Worm (Caenorhabditis elegans) whole organism, midembryonic: ENCODE results near the gene F40D4.12.

Experiments
- T22C8.4 ChIP-seq: fragments of 200-800 bp; sonication (Bioruptor generic); IDR thresholded peaks from 2 replicates; pipeline ENCODE4 v1.3.6; 2022; ENCODE audit warnings: missing genetic modification characterization, missing compliant biosample characterization
- cog-1 ChIP-seq: sonication (generic microtip); optimal IDR thresholded peaks from 2 replicates; lab custom pipeline; 2016; ENCODE audit warnings: missing genetic modification characterization, missing compliant biosample characterization
- flt-1 ChIP-seq: fragments of 200-800 bp; sonication (Bioruptor generic); IDR thresholded peaks from 2 replicates; pipeline ENCODE4 v1.3.6; 2022; ENCODE audit warnings: missing genetic modification characterization, missing compliant biosample characterization
- klf-2 ChIP-seq: fragments of 200-800 bp; sonication (Bioruptor generic); conservative IDR thresholded peaks from 2 replicates; pipeline ENCODE4 v1.3.6; 2022; ENCODE audit warnings: missing genetic modification reagents, missing genetic modification characterization, missing compliant biosample characterization
- med-1 ChIP-seq: sonication (generic microtip); optimal IDR thresholded peaks from 2 replicates; lab custom pipeline; 2017; ENCODE audit warnings: missing genetic modification characterization, mild to moderate bottlenecking, missing compliant biosample characterization, antibody characterized with exemption, missing genetic modification reagents; ENCODE audit not compliant: insufficient read depth
- ref-1 ChIP-seq: fragments of 200-800 bp; sonication (Bioruptor generic); conservative IDR thresholded peaks from 2 replicates; pipeline ENCODE4 v1.3.6; 2022; ENCODE audit warnings: missing genetic modification reagents, missing genetic modification characterization, missing compliant biosample characterization
- tab-1 ChIP-seq: fragments of 200-800 bp; sonication (Bioruptor generic); IDR thresholded peaks from 2 replicates; pipeline ENCODE4 v1.3.6; 2022; ENCODE audit warnings: missing genetic modification characterization, missing compliant biosample characterization
- ztf-23 ChIP-seq: fragments of 200-800 bp; sonication (Bioruptor generic); IDR thresholded peaks from 2 replicates; pipeline ENCODE4 v1.3.6; 2022; ENCODE audit warnings: missing genetic modification reagents, missing genetic modification characterization, missing compliant biosample characterization
- ztf-29 ChIP-seq: fragments of 200-800 bp; sonication (Bioruptor generic); IDR thresholded peaks from 2 replicates; pipeline ENCODE4 v1.3.6; 2022; ENCODE audit warnings: missing genetic modification reagents, missing genetic modification characterization, missing compliant biosample characterization

The F40D4.12 gene

DNA sequence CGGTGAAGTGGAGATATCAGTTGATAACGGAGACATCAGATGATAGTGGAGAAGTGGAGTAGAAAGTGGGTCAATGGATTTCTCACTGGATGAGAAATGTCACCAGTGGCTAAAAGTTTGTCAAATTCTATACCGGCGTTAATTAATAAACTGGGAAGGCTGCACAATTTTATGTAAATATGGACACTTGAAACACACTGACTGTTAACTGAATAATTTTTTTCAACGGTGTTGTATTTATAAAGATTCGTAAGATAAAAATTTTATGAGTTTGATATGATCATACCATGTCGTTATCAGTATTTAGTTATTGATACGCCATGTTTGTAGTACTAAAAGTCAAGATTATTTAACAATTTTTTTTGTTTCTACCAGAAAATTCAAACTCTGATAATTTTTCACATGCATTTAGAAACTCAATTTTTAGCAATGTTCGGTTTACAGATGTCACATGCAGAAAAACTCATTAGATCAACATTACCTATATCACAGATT is at the start of gene F40D4.12:
Gene F40D4.12, plus strand, starts transcription at position 445 of the 495 bp plus-strand sequence.
- TF ChIP-seq klf-2 (no peak), T22C8.4 (GFP tag; lab: Robert Waterston, UW) (no peak), ztf-29 (GFP tag; lab: Robert Waterston, UW) (no peak), flt-1 (no peak), med-1 (GFP tag; lab: Kevin White, UChicago) (no peak), tab-1 (GFP tag; lab: Robert Waterston, UW) (no peak), ztf-23 (no peak), ref-1 (no peak), cog-1 (tag; lab: Kevin White, UChicago) (no peak)

DNA sequence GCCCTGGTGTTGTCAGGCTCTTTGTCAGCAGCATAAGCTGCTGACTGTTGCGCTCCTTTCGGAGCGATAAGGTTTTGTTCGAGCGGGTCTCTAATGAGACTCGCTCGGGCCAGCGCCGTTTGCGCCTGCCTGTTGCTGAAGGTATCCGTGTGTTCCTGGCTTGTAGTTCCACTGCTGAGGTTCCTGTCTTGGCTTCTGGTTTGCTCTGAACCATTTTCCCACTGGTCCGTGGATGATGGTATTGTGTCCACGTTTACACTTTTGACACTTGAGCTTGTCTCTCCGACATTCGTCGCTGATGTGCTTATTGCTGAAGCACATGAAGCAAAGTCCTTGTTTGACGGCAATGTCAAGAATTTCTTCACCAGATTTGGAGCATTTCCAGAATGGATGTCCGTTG is 8.4 kb upstream of the F40D4.12 start:
- no peak for TF ChIP-seq ztf-23
- TF ChIP-seq T22C8.4 (GFP tag; lab: Robert Waterston, UW), result no peak
- TF ChIP-seq cog-1 (tag; lab: Kevin White, UChicago), result no peak
- no peak for TF ChIP-seq flt-1
- no peak for TF ChIP-seq ztf-29 (GFP tag; lab: Robert Waterston, UW)
- no peak for TF ChIP-seq ref-1
- TF ChIP-seq tab-1 (GFP tag; lab: Robert Waterston, UW), result no peak
- no peak for TF ChIP-seq klf-2
- no peak for TF ChIP-seq med-1 (GFP tag; lab: Kevin White, UChicago)

DNA sequence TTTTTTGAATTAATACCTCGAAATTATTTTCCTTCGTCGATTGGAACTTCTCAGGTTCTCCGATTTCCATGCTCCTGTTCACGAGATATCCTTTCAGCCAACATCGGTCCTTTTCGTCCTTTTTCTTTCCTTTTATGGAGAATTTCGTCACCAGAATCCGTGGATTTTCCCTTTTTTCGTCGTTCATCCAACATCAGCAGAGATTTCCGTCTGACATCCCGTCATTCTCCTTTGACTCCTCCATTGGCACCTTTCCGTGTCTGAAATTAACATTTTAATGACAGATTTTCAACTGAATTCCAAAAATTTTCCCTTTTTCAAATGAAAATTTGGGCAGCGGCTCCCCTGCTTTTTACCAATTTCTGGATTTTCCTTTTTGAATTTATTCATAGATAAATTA is 4.7 kb upstream of the F40D4.12 start:
- TF ChIP-seq cog-1 (tag; lab: Kevin White, UChicago) (no peak), tab-1 (GFP tag; lab: Robert Waterston, UW) (no peak), med-1 (GFP tag; lab: Kevin White, UChicago) (no peak), ztf-29 (GFP tag; lab: Robert Waterston, UW) (no peak), T22C8.4 (GFP tag; lab: Robert Waterston, UW) (no peak), flt-1 (no peak), klf-2 (no peak), ztf-23 (no peak), ref-1 (no peak)

DNA sequence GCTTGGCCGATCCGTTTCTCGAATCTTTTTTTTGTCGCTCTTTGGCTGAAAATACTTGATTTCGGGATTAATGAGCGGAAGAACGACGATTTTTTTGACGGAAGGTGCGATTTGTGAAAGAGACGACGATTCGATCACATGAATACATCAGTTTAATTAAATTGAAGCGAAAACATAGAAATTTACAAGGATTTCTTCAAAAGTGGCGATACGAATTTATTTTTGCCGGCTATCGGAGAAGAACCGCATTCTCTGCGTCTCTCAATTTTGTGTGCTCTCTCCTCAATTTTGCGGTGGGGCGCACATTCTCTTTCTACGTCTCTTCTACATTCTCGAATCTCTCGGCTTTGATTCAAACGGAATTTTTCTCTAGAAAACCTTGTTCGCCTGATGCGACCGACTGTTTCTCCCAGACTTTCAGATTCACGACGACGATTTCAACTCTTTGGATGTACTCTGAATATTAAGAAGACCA is 4.3 kb upstream of the F40D4.12 start, which contains the start of gene F40D4.17:
Gene F40D4.17, minus strand, starts transcription at position 51 of the 475 bp plus-strand sequence.
- TF ChIP-seq klf-2 (no peak), ztf-29 (GFP tag; lab: Robert Waterston, UW) (no peak), tab-1 (GFP tag; lab: Robert Waterston, UW) (no peak), T22C8.4 (GFP tag; lab: Robert Waterston, UW) (no peak), ref-1 (no peak), med-1 (GFP tag; lab: Kevin White, UChicago) (no peak), flt-1 (no peak), ztf-23 (no peak), cog-1 (tag; lab: Kevin White, UChicago) (no peak)

DNA sequence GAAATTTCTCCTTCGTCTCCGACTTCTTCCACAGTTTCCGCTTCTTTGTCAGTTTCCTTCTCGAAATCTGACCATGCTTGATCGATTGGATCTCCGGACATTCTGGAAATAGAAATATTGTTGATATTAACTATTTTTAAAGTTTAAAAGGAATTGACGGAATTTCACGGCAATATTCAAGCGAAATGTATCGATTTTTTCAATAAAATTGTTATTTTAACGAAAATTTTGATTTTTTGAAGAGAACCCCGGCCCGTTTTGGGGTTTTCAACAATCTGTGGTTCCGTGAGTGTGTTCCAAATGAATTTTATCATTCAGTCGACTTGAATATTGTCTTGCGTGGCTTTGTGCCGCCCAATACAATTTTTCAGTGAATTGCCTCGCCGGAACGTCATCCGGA is 2.5 kb upstream of the F40D4.12 start, which contains the start of gene F40D4.13:
Gene F40D4.13, minus strand, starts transcription at position 101 of the 400 bp plus-strand sequence.
- TF ChIP-seq ref-1 (no peak), flt-1 (no peak), ztf-23 (no peak), cog-1 (tag; lab: Kevin White, UChicago) (no peak), T22C8.4 (GFP tag; lab: Robert Waterston, UW) (no peak), tab-1 (GFP tag; lab: Robert Waterston, UW) (no peak), ztf-29 (GFP tag; lab: Robert Waterston, UW) (no peak), med-1 (GFP tag; lab: Kevin White, UChicago) (no peak), klf-2 (no peak)

DNA sequence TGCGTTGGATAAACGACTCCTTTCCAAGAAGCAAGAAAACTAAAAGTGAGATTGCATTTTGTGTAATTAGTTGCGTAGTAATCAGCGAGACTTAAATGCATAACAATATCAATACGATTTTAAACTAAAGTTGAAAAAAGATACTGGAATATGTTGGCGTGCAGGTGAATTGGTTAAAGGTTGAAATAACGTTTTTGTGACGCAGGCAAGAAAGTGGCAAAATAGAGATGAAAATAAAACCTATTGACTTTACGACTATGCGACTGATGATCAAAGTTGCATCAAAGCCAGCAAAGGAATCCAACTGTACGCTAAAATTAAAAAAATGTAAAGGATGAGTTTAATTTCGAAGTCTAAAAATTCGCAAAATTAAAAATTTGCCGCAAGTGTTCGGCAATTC is 5.7 kb downstream of the F40D4.12 start, which contains the start of gene srh-102:
Gene srh-102, minus strand, starts transcription at position 101 of the 400 bp plus-strand sequence.
- TF ChIP-seq med-1 (GFP tag; lab: Kevin White, UChicago) (no peak), ztf-29 (GFP tag; lab: Robert Waterston, UW) (no peak), klf-2 (no peak), cog-1 (tag; lab: Kevin White, UChicago) (no peak), ztf-23 (no peak), ref-1 (no peak), tab-1 (GFP tag; lab: Robert Waterston, UW) (no peak), flt-1 (no peak), T22C8.4 (GFP tag; lab: Robert Waterston, UW) (no peak)

DNA sequence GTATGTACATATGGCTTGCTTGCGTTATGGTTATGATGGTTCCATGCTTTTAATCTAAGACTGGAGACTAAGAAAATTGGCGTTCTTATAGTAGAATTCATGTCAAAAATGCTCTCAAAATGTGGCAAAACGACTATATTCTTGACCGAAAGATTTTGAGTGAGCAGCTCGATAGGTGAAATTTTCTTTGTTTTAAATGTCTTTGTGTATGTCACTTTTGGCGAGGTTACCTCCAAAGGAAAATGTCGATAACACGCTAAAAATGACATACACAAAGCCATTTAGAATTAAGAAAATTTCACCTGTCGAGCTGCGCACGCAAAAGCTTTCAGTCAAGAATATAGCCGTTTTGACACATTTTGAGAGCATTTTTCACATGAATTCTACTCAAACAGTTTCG is 7.8 kb downstream of the F40D4.12 start, which contains the start of gene srz-66:
Gene srz-66, minus strand, starts transcription at position 101 of the 400 bp plus-strand sequence.
- TF ChIP-seq med-1 (GFP tag; lab: Kevin White, UChicago) (no peak), cog-1 (tag; lab: Kevin White, UChicago) (no peak), ztf-23 (no peak), T22C8.4 (GFP tag; lab: Robert Waterston, UW) (no peak), klf-2 (no peak), ztf-29 (GFP tag; lab: Robert Waterston, UW) (no peak), ref-1 (no peak), flt-1 (no peak)

DNA sequence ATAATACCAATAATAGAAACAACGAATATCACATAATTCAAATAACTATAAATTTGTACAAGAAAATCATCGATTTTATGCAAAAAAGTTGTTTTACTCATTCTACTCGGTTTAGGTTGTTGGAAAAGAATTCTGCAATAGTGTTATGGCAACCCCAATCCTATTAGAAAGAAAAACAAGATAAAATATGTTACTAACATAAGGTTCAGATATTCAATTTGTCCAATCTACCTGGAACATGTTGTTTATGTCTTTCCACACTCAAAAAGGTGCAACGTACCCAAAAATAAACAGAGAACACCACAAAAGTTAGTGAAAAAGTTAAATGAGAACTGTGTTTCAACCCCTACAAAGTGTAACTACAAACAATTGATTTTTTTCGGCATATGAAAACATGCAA is 11.1 kb downstream of the F40D4.12 start, which contains the start of gene srw-51:
Gene srw-51, minus strand, starts transcription at position 101 of the 400 bp plus-strand sequence.
- no peak for TF ChIP-seq ref-1
- no peak for TF ChIP-seq flt-1
- TF ChIP-seq med-1 (GFP tag; lab: Kevin White, UChicago), result no peak
- TF ChIP-seq tab-1 (GFP tag; lab: Robert Waterston, UW), result no peak
- no peak for TF ChIP-seq ztf-23
- TF ChIP-seq cog-1 (tag; lab: Kevin White, UChicago), result no peak
- no peak for TF ChIP-seq T22C8.4 (GFP tag; lab: Robert Waterston, UW)
- TF ChIP-seq ztf-29 (GFP tag; lab: Robert Waterston, UW), result no peak
- TF ChIP-seq klf-2, result no peak

DNA sequence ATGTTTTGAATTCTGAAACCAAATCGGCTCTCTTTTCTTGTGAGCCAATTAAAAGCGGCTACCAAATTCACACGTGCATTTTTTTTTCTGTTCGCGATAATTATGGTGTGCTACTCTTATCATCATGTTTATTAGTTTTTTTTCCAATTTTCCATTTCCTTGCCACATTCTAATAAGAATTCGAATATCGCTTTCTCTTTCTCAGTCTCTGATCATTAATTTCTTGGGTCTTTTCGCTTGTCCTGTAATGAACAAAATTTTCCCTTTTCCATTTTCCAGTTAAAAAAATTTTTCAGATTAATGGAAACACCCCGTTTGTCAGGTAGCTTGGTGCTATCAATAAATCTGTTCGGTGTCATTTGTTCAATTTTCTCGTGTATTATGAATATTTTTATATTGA is 11.9 kb downstream of the F40D4.12 start, which contains the start of gene srbc-26:
Gene srbc-26, plus strand, starts transcription at position 301 of the 400 bp plus-strand sequence.
- TF ChIP-seq cog-1 (tag; lab: Kevin White, UChicago) (no peak), flt-1 (no peak), ztf-29 (GFP tag; lab: Robert Waterston, UW) (no peak), T22C8.4 (GFP tag; lab: Robert Waterston, UW) (no peak), klf-2 (no peak), ref-1 (no peak), med-1 (GFP tag; lab: Kevin White, UChicago) (no peak), ztf-23 (no peak), tab-1 (GFP tag; lab: Robert Waterston, UW) (no peak)
